Worm (Caenorhabditis elegans) whole organism, L3 larva: ENCODE measurements around the gene C09F9.1.

Experiments used
- fkh-10 ChIP-seq: sonication (generic microtip); optimal IDR thresholded peaks from 2 replicates; lab custom pipeline; 2017; ENCODE audit warnings: missing biosample characterization, missing genetic modification reagents, missing genetic modification characterization
- jun-1 ChIP-seq: fragments of 150-350 bp; optimal IDR thresholded peaks from 2 replicates; lab custom pipeline; 2014; ENCODE audit warnings: missing biosample characterization, missing genetic modification reagents, missing genetic modification characterization

ce11 chrII:14700096-14700495, 1.9 kb downstream of the C09F9.1 start:
- TF ChIP-seq jun-1 (no peak), fkh-10 (GFP tag; lab: Kevin White, UChicago) (no peak)
